Worm (Caenorhabditis elegans): ENCODE results near the gene C34D4.2.

The C34D4.2 gene

ce11 chrIV:7154356-7154755 is at the start of gene C34D4.2:
Gene C34D4.2 (plus strand): TSS chrIV:7154656.
- TF ChIP-seq tbx-2 (tag; optimal IDR thresholded peaks at IDR 0.05) (no peak), pax-3 (tag; optimal IDR thresholded peaks at IDR 0.05) (no peak), unc-62 (GFP tag; optimal IDR thresholded peaks at IDR 0.05) (no peak), nhr-19 (GFP tag; conservative IDR thresholded peaks at IDR 0.05) (no peak), nhr-237 (tag; optimal IDR thresholded peaks at IDR 0.05) (no peak), ets-5 (GFP tag; IDR thresholded peaks at IDR 0.05) (no peak), sox-4 (tag; optimal IDR thresholded peaks at IDR 0.05) (no peak)

- TF ChIP-seq snpc-4 (tag; optimal IDR thresholded peaks at IDR 0.05) (no peak), grh-1 (GFP tag; IDR thresholded peaks at IDR 0.05) (no peak), zag-1 (tag; optimal IDR thresholded peaks at IDR 0.05) (no peak)
These were observed 46.6 kb upstream of the C34D4.2 start, which contains the start of gene ZC477.2 for ce11 chrIV:7107893-7108292. Gene ZC477.2 (plus strand): TSS chrIV:7108193.

ce11 chrIV:7111354-7111753 is 43.1 kb upstream of the C34D4.2 start, which contains the start of the genes ZC477.7 and ssq-3:
Gene ZC477.7 (minus strand): TSS chrIV:7111454.
Gene ssq-3 (plus strand): TSS chrIV:7111604.
- TF ChIP-seq skn-1 (tag; optimal IDR thresholded peaks at IDR 0.05) (no peak), F16B12.6 (tag; optimal IDR thresholded peaks at IDR 0.05) (no peak), nhr-11 (tag; optimal IDR thresholded peaks at IDR 0.05) (no peak), xbp-1 (tag; optimal IDR thresholded peaks at IDR 0.05) (no peak), lsy-2 (tag; optimal IDR thresholded peaks at IDR 0.05) (no peak), pag-3 (tag; optimal IDR thresholded peaks at IDR 0.05; ENCODE audit: borderline replicate concordance, insufficient read depth) (no peak), snu-23 (GFP tag; optimal IDR thresholded peaks at IDR 0.05) (no peak), nhr-12 (tag; optimal IDR thresholded peaks at IDR 0.05) (no peak), mab-9 (GFP tag; IDR thresholded peaks at IDR 0.05) (no peak), unc-86 (tag; optimal IDR thresholded peaks at IDR 0.05) (no peak), vab-15 (tag; optimal IDR thresholded peaks at IDR 0.05) (no peak), fos-1 (tag; optimal IDR thresholded peaks at IDR 0.05) (no peak), nhr-85 (tag) (no peak), nhr-84 (tag; optimal IDR thresholded peaks at IDR 0.05) (no peak), nhr-47 (tag; optimal IDR thresholded peaks at IDR 0.05) (no peak), nhr-28 (tag; optimal IDR thresholded peaks at IDR 0.05) (no peak), tlp-1 (tag; optimal IDR thresholded peaks at IDR 0.05) (no peak), egl-27 (tag; optimal IDR thresholded peaks at IDR 0.05) (no peak), jun-1 (tag; optimal IDR thresholded peaks at IDR 0.05) (no peak)

- TF ChIP-seq nhr-19 (GFP tag; conservative IDR thresholded peaks at IDR 0.05), result no peak
- TF ChIP-seq snu-23 (GFP tag; optimal IDR thresholded peaks at IDR 0.05), result peak; percentile 11
These were observed 39.9 kb upstream of the C34D4.2 start, which contains the start of gene nas-8 for ce11 chrIV:7114599-7114998. Gene nas-8 (plus strand): TSS chrIV:7114899.

ce11 chrIV:7121313-7122055 is 33.0 kb upstream of the C34D4.2 start, which contains the start of the genes C34D4.10 and str-48:
Gene C34D4.10 (minus strand): TSS chrIV:7121413.
Gene str-48 (plus strand): TSS chrIV:7122005.
- TF ChIP-seq nhr-71 (tag; optimal IDR thresholded peaks at IDR 0.05) (no peak), elt-3 (tag; optimal IDR thresholded peaks at IDR 0.05) (no peak), aha-1 (tag; optimal IDR thresholded peaks at IDR 0.05) (no peak), nhr-84 (tag; optimal IDR thresholded peaks at IDR 0.05) (no peak), egl-27 (tag; optimal IDR thresholded peaks at IDR 0.05) (no peak), sup-37 (GFP tag; optimal IDR thresholded peaks at IDR 0.05) (no peak), fkh-4 (tag; optimal IDR thresholded peaks at IDR 0.05; ENCODE audit: borderline replicate concordance) (no peak), lin-13 (GFP tag; optimal IDR thresholded peaks at IDR 0.05) (no peak), lin-14 (GFP tag; optimal IDR thresholded peaks at IDR 0.05) (no peak), nhr-19 (GFP tag; conservative IDR thresholded peaks at IDR 0.05) (no peak), jun-1 (tag; optimal IDR thresholded peaks at IDR 0.05) (no peak)

Data from whole organism, L1 larva.